Worm (Caenorhabditis elegans): Measurements from ENCODE around the gene C15C8.6.

DNA sequence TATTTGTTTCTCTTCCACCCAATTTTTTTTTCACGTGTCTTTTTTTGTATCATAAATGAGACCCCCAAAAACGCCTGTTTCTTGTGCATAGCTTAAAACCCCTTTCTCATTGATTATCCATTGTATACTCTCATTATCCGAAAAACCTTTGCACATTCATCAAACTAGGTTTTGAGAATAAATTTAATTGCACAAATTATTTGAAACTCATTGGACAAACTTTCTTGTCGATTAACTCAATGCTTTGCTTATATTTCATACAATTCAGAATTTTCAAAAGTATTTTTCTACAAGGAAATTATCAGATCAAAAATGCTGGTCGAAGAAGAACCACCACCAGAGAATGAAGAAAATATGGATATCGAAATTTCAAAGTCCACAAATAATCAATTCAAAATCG, 47.3 kb downstream of the C15C8.6 start, which contains the start of gene R11D1.1:
- no peak for TF ChIP-seq snpc-4 (GFP tag; optimal IDR thresholded peaks at IDR 0.05)
- no peak for TF ChIP-seq snpc-4 (tag; optimal IDR thresholded peaks at IDR 0.05)
- TF ChIP-seq him-1 (tag; optimal IDR thresholded peaks at IDR 0.05) = no peak
- no peak for TF ChIP-seq ama-1 (optimal IDR thresholded peaks at IDR 0.05)
- TF ChIP-seq ama-1 (GFP tag; optimal IDR thresholded peaks at IDR 0.05) = no peak
- TF ChIP-seq tbp1 (GFP tag; optimal IDR thresholded peaks at IDR 0.05) = no peak
- TF ChIP-seq F22D6.2 (tag; optimal IDR thresholded peaks at IDR 0.05) = no peak
- no peak for TF ChIP-seq pbrm-1 (GFP tag; IDR thresholded peaks at IDR 0.05)

All from whole organism, young adult.